Worm (Caenorhabditis elegans) whole organism, mixed stage, embryonic: ENCODE measurements around the gene bath-46.
"Not testable (repeated sequence)": the region's sequence is repeated elsewhere in the genome, so short reads cannot be mapped to it uniquely, and the experiment has no call there.

Experiments
- M03D4.4 ChIP-seq: sonication (generic microtip); optimal IDR thresholded peaks from 2 replicates; lab custom pipeline; 2017; ENCODE audit warnings: mild to moderate bottlenecking, missing genetic modification characterization, missing compliant biosample characterization
- bed-3 ChIP-seq: fragments of 200-800 bp; sonication (Bioruptor generic); optimal IDR thresholded peaks from 3 replicates; lab custom pipeline; 2018; ENCODE audit warnings: mild to moderate bottlenecking, missing genetic modification characterization, moderate library complexity, missing compliant biosample characterization
- blmp-1 ChIP-seq: fragments of 150-350 bp; optimal IDR thresholded peaks from 2 replicates; lab custom pipeline; 2014; ENCODE audit warnings: missing biosample characterization, missing genetic modification characterization
- ceh-83 ChIP-seq: fragments of 200-800 bp; sonication (Bioruptor generic); optimal IDR thresholded peaks from 2 replicates; lab custom pipeline; 2018; ENCODE audit warnings: mild to moderate bottlenecking, missing genetic modification characterization, missing compliant biosample characterization
- ces-1 ChIP-seq: fragments of 150-350 bp; optimal IDR thresholded peaks from 2 replicates; lab custom pipeline; 2014; ENCODE audit warnings: missing biosample characterization, missing genetic modification reagents, missing genetic modification characterization
- cnd-1 ChIP-seq: fragments of 200-800 bp; sonication (Bioruptor generic); optimal IDR thresholded peaks from 2 replicates; lab custom pipeline; 2018; ENCODE audit warnings: mild to moderate bottlenecking, missing genetic modification characterization, missing compliant biosample characterization
- drap-1 ChIP-seq: fragments of 200-800 bp; sonication (Bioruptor generic); optimal IDR thresholded peaks from 3 replicates; lab custom pipeline; 2018; ENCODE audit warnings: mild to moderate bottlenecking, missing genetic modification characterization, missing compliant biosample characterization
- elt-1 ChIP-seq: sonication (generic microtip); optimal IDR thresholded peaks from 2 replicates; lab custom pipeline; 2017; ENCODE audit warnings: missing genetic modification characterization, mild to moderate bottlenecking, missing compliant biosample characterization, antibody characterized with exemption, moderate library complexity, borderline replicate concordance; ENCODE audit not compliant: insufficient read depth
- elt-3 ChIP-seq: fragments of 150-350 bp; optimal IDR thresholded peaks from 2 replicates; lab custom pipeline; 2014; ENCODE audit warnings: missing biosample characterization, missing genetic modification characterization
- flh-1 ChIP-seq: fragments of 200-800 bp; sonication (Bioruptor generic); optimal IDR thresholded peaks from 2 replicates; lab custom pipeline; 2018; ENCODE audit warnings: mild to moderate bottlenecking, missing genetic modification characterization, moderate library complexity, missing compliant biosample characterization
- hlh-1 ChIP-seq: fragments of 150-350 bp; optimal IDR thresholded peaks from 2 replicates; lab custom pipeline; 2014; ENCODE audit warnings: missing biosample characterization, missing genetic modification reagents, missing genetic modification characterization
- lin-13 ChIP-seq: fragments of 150-350 bp; optimal IDR thresholded peaks from 2 replicates; lab custom pipeline; 2014; ENCODE audit warnings: missing biosample characterization, missing genetic modification characterization
- lin-32 ChIP-seq: fragments of 200-800 bp; sonication (Bioruptor generic); optimal IDR thresholded peaks from 2 replicates; lab custom pipeline; 2018; ENCODE audit warnings: mild to moderate bottlenecking, missing genetic modification characterization, missing compliant biosample characterization
- lsy-2 ChIP-seq: fragments of 150-350 bp; optimal IDR thresholded peaks from 2 replicates; lab custom pipeline; 2014; ENCODE audit warnings: missing biosample characterization, missing genetic modification characterization
- nhr-12 ChIP-seq: fragments of 150-350 bp; optimal IDR thresholded peaks from 2 replicates; lab custom pipeline; 2014; ENCODE audit warnings: missing biosample characterization, missing genetic modification characterization
- nhr-2 ChIP-seq: fragments of 150-350 bp; optimal IDR thresholded peaks from 2 replicates; lab custom pipeline; 2014; ENCODE audit warnings: missing biosample characterization, missing genetic modification characterization
- nhr-237 ChIP-seq: fragments of 150-350 bp; optimal IDR thresholded peaks from 2 replicates; lab custom pipeline; 2014; ENCODE audit warnings: missing biosample characterization, missing genetic modification characterization
- nhr-28 ChIP-seq: fragments of 150-350 bp; optimal IDR thresholded peaks from 2 replicates; lab custom pipeline; 2014; ENCODE audit warnings: missing biosample characterization, missing genetic modification characterization
- snpc-4 ChIP-seq: fragments of 150-350 bp; optimal IDR thresholded peaks from 2 replicates; lab custom pipeline; 2014; ENCODE audit warnings: missing biosample characterization, missing genetic modification characterization
- sptf-1 ChIP-seq: sonication (generic microtip); optimal IDR thresholded peaks from 2 replicates; lab custom pipeline; 2017; ENCODE audit warnings: mild to moderate bottlenecking, missing genetic modification characterization, moderate library complexity, missing compliant biosample characterization
- tbx-8 ChIP-seq: fragments of 200-800 bp; sonication (Bioruptor generic); optimal IDR thresholded peaks from 2 replicates; lab custom pipeline; 2018; ENCODE audit warnings: mild to moderate bottlenecking, missing genetic modification characterization, moderate library complexity, missing compliant biosample characterization
- unc-39 ChIP-seq: fragments of 150-350 bp; optimal IDR thresholded peaks from 2 replicates; lab custom pipeline; 2014; ENCODE audit warnings: missing biosample characterization, missing genetic modification characterization
- unc-62 ChIP-seq: fragments of 150-350 bp; optimal IDR thresholded peaks from 2 replicates; lab custom pipeline; 2014; ENCODE audit warnings: missing biosample characterization, missing genetic modification reagents, missing genetic modification characterization
- zip-8 ChIP-seq: fragments of 150-350 bp; optimal IDR thresholded peaks from 2 replicates; lab custom pipeline; 2014; ENCODE audit warnings: missing biosample characterization, missing genetic modification characterization
- ztf-11 ChIP-seq: fragments of 150-350 bp; optimal IDR thresholded peaks from 2 replicates; lab custom pipeline; 2014; ENCODE audit warnings: missing biosample characterization, missing genetic modification characterization

bath-46 gene

ce11 chrII:1635969-1636368, 38.3 kb downstream of the bath-46 start:
- TF ChIP-seq M03D4.4 (tag; lab: Kevin White, UChicago) (no peak), zip-8 (tag; lab: Kevin White, UChicago) (no peak)
- TF ChIP-seq, all 35 proteins: peak for 0

ce11 chrII:1636392-1636791, 38.7 kb downstream of the bath-46 start, which contains the start of gene srg-20:
Gene srg-20 (plus strand): TSS chrII:1636692.
- TF ChIP-seq unc-62 (GFP tag; lab: Kevin White, UChicago); elt-3 (tag; lab: Kevin White, UChicago); lin-32 (GFP tag; lab: Kevin White, UChicago): not testable (repeated sequence)

- no peak for TF ChIP-seq flh-1 (GFP tag; lab: Kevin White, UChicago)
These were observed 42.8 kb downstream of the bath-46 start, which contains the start of gene srh-72 for ce11 chrII:1640496-1640895. Gene srh-72 (minus strand): TSS chrII:1640596.

ce11 chrII:1644777-1645348, 47.2 kb downstream of the bath-46 start, which contains the start of gene ZC204.6:
Gene ZC204.6 (minus strand): TSS chrII:1644827.
- TF ChIP-seq hlh-1 (no peak), cnd-1 (no peak), ces-1 (GFP tag; lab: Kevin White, UChicago) (no peak), elt-1 (tag; lab: Kevin White, UChicago) (no peak), snpc-4 (tag; lab: Kevin White, UChicago) (no peak), nhr-237 (tag; lab: Kevin White, UChicago) (no peak), drap-1 (GFP tag; lab: Kevin White, UChicago) (no peak)

ce11 chrII:1646199-1646598, 48.5 kb downstream of the bath-46 start, which contains the start of gene ZC204.17:
Gene ZC204.17 (minus strand): TSS chrII:1646299.
- TF ChIP-seq bed-3 (GFP tag; lab: Kevin White, UChicago), result no peak
- no peak for TF ChIP-seq ztf-11 (tag; lab: Kevin White, UChicago)
- no peak for TF ChIP-seq lin-32 (GFP tag; lab: Kevin White, UChicago)
- TF ChIP-seq zip-8 (tag; lab: Kevin White, UChicago), result no peak
- TF ChIP-seq elt-3 (tag; lab: Kevin White, UChicago), result no peak
- TF ChIP-seq M03D4.4 (tag; lab: Kevin White, UChicago), result no peak
- no peak for TF ChIP-seq blmp-1
- TF ChIP-seq, all 35 proteins: peak for 0

- TF ChIP-seq nhr-2 (tag; lab: Kevin White, UChicago), result no peak
- TF ChIP-seq sptf-1 (tag; lab: Kevin White, UChicago), result no peak
- no peak for TF ChIP-seq tbx-8
- no peak for TF ChIP-seq nhr-28 (tag; lab: Kevin White, UChicago)
- TF ChIP-seq nhr-12 (tag; lab: Kevin White, UChicago), result no peak
- TF ChIP-seq unc-39 (tag; lab: Kevin White, UChicago), result no peak
- TF ChIP-seq bed-3 (GFP tag; lab: Kevin White, UChicago), result no peak
- TF ChIP-seq lin-13, result no peak
- no peak for TF ChIP-seq ceh-83 (GFP tag; lab: Kevin White, UChicago)
- TF ChIP-seq zip-8 (tag; lab: Kevin White, UChicago), result no peak
- no peak for TF ChIP-seq flh-1 (GFP tag; lab: Kevin White, UChicago)
- no peak for TF ChIP-seq lsy-2 (tag; lab: Kevin White, UChicago)
- no peak for TF ChIP-seq elt-1 (tag; lab: Kevin White, UChicago)
- TF ChIP-seq hlh-1, result no peak
- no peak for TF ChIP-seq lin-32 (GFP tag; lab: Kevin White, UChicago)
- TF ChIP-seq, all 35 proteins: peak for 0
These were observed 51.1 kb downstream of the bath-46 start, which contains the start of gene fbxb-21 for ce11 chrII:1648768-1649167. Gene fbxb-21 (minus strand): TSS chrII:1648868.
